Fruit fly (Drosophila melanogaster) whole organism, embryonic: ENCODE data around the gene CG32647.

Experiments
- Abd-B ChIP-seq: fragments of 200-800 bp; sonication (Bioruptor generic); optimal IDR thresholded peaks from 2 replicates; lab custom pipeline; 2018; ENCODE audit warnings: missing biosample characterization, mild to moderate bottlenecking, missing genetic modification characterization, moderate library complexity
- Adf1 ChIP-seq: fragments of 200-800 bp; sonication (Bioruptor generic); IDR thresholded peaks from 2 replicates; pipeline ENCODE4 v1.3.6; 2022; ENCODE audit warnings: missing biosample characterization, missing genetic modification characterization
- Antp ChIP-seq: fragments of 200-800 bp; sonication (Bioruptor generic); optimal IDR thresholded peaks from 3 replicates; lab custom pipeline; 2016; ENCODE audit warnings: missing biosample characterization, missing genetic modification characterization
- Atf-2 ChIP-seq: fragments of 200-800 bp; sonication (Bioruptor generic); optimal IDR thresholded peaks from 2 replicates; lab custom pipeline; 2016; ENCODE audit warnings: missing biosample characterization, missing genetic modification characterization
- B-H1 ChIP-seq: fragments of 200-800 bp; sonication (Bioruptor generic); IDR thresholded peaks from 3 replicates; pipeline ENCODE4 v1.3.6; 2022; ENCODE audit warnings: missing biosample characterization, missing genetic modification characterization
- CG10431 ChIP-seq: fragments of 200-800 bp; sonication (Bioruptor generic); optimal IDR thresholded peaks from 3 replicates; lab custom pipeline; 2018; ENCODE audit warnings: missing biosample characterization, mild to moderate bottlenecking, missing genetic modification characterization
- CG10654 ChIP-seq: fragments of 200-800 bp; sonication (Bioruptor generic); optimal IDR thresholded peaks from 2 replicates; lab custom pipeline; 2016; ENCODE audit warnings: missing biosample characterization, missing genetic modification characterization
- CG10979 ChIP-seq: fragments of 200-800 bp; sonication (Bioruptor generic); optimal IDR thresholded peaks from 2 replicates; lab custom pipeline; 2018; ENCODE audit warnings: missing biosample characterization, mild to moderate bottlenecking, missing genetic modification characterization, moderate library complexity
- CG11560 ChIP-seq: fragments of 200-800 bp; sonication (Bioruptor generic); IDR thresholded peaks from 3 replicates; pipeline ENCODE4 v1.3.6; 2022; ENCODE audit warnings: missing biosample characterization, missing genetic modification characterization
- CG13775 ChIP-seq: fragments of 200-800 bp; sonication (Bioruptor generic); optimal IDR thresholded peaks from 3 replicates; lab custom pipeline; 2017; ENCODE audit warnings: missing biosample characterization, mild to moderate bottlenecking, missing genetic modification characterization
- CG17359 ChIP-seq: fragments of 200-800 bp; sonication (Bioruptor generic); optimal IDR thresholded peaks from 3 replicates; lab custom pipeline; 2018; ENCODE audit warnings: missing biosample characterization, mild to moderate bottlenecking, missing genetic modification characterization, moderate library complexity
- CG2199 ChIP-seq: fragments of 200-800 bp; sonication (Bioruptor generic); IDR thresholded peaks from 3 replicates; pipeline ENCODE4 v1.3.6; 2022; ENCODE audit warnings: missing biosample characterization, missing genetic modification characterization
- CG32772 ChIP-seq: fragments of 200-800 bp; sonication (Bioruptor generic); IDR thresholded peaks from 2 replicates; pipeline ENCODE4 v1.3.6; 2022; ENCODE audit warnings: missing biosample characterization, missing genetic modification characterization
- CG3407 ChIP-seq: fragments of 200-800 bp; sonication (Bioruptor generic); optimal IDR thresholded peaks from 2 replicates; lab custom pipeline; 2018; ENCODE audit warnings: missing biosample characterization, mild to moderate bottlenecking, missing genetic modification characterization
- CG6272 ChIP-seq: fragments of 200-800 bp; sonication (Bioruptor generic); IDR thresholded peaks from 2 replicates; pipeline ENCODE4 v1.3.6; 2022; ENCODE audit warnings: missing biosample characterization, missing genetic modification characterization
- CG8290 ChIP-seq, 3 experiments: fragments of 200-800 bp; sonication (Bioruptor generic); optimal IDR thresholded peaks; 2 replicates each; lab custom pipeline; 2016 to 2019; ENCODE audit warnings: missing biosample characterization in 3 of 3, missing genetic modification characterization in 3 of 3, mild to moderate bottlenecking in 2 of 3, moderate library complexity in 1 of 3
- CG9727 ChIP-seq: fragments of 200-800 bp; sonication (Bioruptor generic); optimal IDR thresholded peaks from 3 replicates; lab custom pipeline; 2017; ENCODE audit warnings: missing biosample characterization, mild to moderate bottlenecking, missing genetic modification characterization
- CoRest ChIP-seq: fragments of 200-800 bp; sonication (Bioruptor generic); optimal IDR thresholded peaks from 3 replicates; lab custom pipeline; 2018; ENCODE audit warnings: missing biosample characterization, mild to moderate bottlenecking, missing genetic modification characterization, moderate library complexity
- Drgx ChIP-seq: fragments of 200-800 bp; sonication (Bioruptor generic); IDR thresholded peaks from 2 replicates; pipeline ENCODE4 v1.3.6; 2022; ENCODE audit warnings: missing biosample characterization, missing genetic modification characterization
- Eip74EF ChIP-seq, 2 experiments: fragments of 200-800 bp in 1 of 2; fragments of >200 bp in 1 of 2; sonication (Bioruptor generic) in 1 of 2; optimal IDR thresholded peaks; 2 replicates each; lab custom pipeline; 2017 to 2019; ENCODE audit warnings: missing biosample characterization in 2 of 2, missing genetic modification characterization in 2 of 2, mild to moderate bottlenecking in 1 of 2, moderate library complexity in 1 of 2
- GATAe ChIP-seq: fragments of 200-800 bp; sonication (Bioruptor generic); conservative IDR thresholded peaks from 2 replicates; pipeline ENCODE4 v1.3.6; 2022; ENCODE audit warnings: missing biosample characterization, missing genetic modification characterization
- Gsc ChIP-seq: fragments of 200-800 bp; sonication (Bioruptor generic); IDR thresholded peaks from 2 replicates; pipeline ENCODE4 v1.3.6; 2022; ENCODE audit warnings: missing biosample characterization, missing genetic modification characterization
- Jarid2 ChIP-seq: fragments of 200-800 bp; sonication (Bioruptor generic); optimal IDR thresholded peaks from 3 replicates; lab custom pipeline; 2017; ENCODE audit warnings: mild to moderate bottlenecking, missing biosample characterization, missing genetic modification reagents, missing genetic modification characterization
- Kr ChIP-seq: fragments of 200-800 bp; sonication (Bioruptor generic); optimal IDR thresholded peaks from 2 replicates; lab custom pipeline; 2017; ENCODE audit warnings: missing biosample characterization, mild to moderate bottlenecking, missing genetic modification characterization
- Mrtf ChIP-seq: fragments of 200-800 bp; sonication (Bioruptor generic); IDR thresholded peaks from 3 replicates; pipeline ENCODE4 v1.3.6; 2022; ENCODE audit warnings: missing biosample characterization, missing genetic modification characterization
- Neu2 ChIP-seq: fragments of 200-800 bp; sonication (Bioruptor generic); optimal IDR thresholded peaks from 3 replicates; lab custom pipeline; 2016; ENCODE audit warnings: missing biosample characterization, missing genetic modification characterization, borderline replicate concordance
- PHDP ChIP-seq: fragments of 200-800 bp; sonication (Bioruptor generic); optimal IDR thresholded peaks from 3 replicates; lab custom pipeline; 2018; ENCODE audit warnings: missing biosample characterization, mild to moderate bottlenecking, missing genetic modification characterization, moderate library complexity
- Ravus ChIP-seq: fragments of 200-800 bp; sonication (Bioruptor generic); IDR thresholded peaks from 2 replicates; pipeline ENCODE4 v1.3.6; 2022; ENCODE audit warnings: missing biosample characterization, missing genetic modification characterization
- Sry-β ChIP-seq: fragments of 200-800 bp; sonication (Bioruptor generic); optimal IDR thresholded peaks from 2 replicates; lab custom pipeline; 2018; ENCODE audit warnings: missing biosample characterization, mild to moderate bottlenecking, missing genetic modification characterization, moderate library complexity
- Ssrp ChIP-seq: fragments of 200-800 bp; sonication (Bioruptor generic); optimal IDR thresholded peaks from 2 replicates; lab custom pipeline; 2018; ENCODE audit warnings: missing biosample characterization, mild to moderate bottlenecking, missing genetic modification characterization, moderate library complexity
- bbx ChIP-seq: fragments of 200-800 bp; sonication (Bioruptor generic); IDR thresholded peaks from 2 replicates; pipeline ENCODE4 v1.3.6; 2022; ENCODE audit warnings: missing biosample characterization, missing genetic modification characterization; ENCODE audit not compliant: partially characterized antibody
- crol ChIP-seq: fragments of 200-800 bp; sonication (Bioruptor generic); IDR thresholded peaks from 2 replicates; pipeline ENCODE4 v1.3.6; 2022; ENCODE audit warnings: missing biosample characterization, missing genetic modification characterization
- gro ChIP-seq: fragments of 200-800 bp; sonication (Bioruptor generic); optimal IDR thresholded peaks from 2 replicates; lab custom pipeline; 2016; ENCODE audit warnings: missing biosample characterization, missing genetic modification characterization
- lbe ChIP-seq: fragments of 200-800 bp; sonication (Bioruptor generic); optimal IDR thresholded peaks from 2 replicates; lab custom pipeline; 2016; ENCODE audit warnings: missing biosample characterization, mild to moderate bottlenecking, missing genetic modification characterization
- mld ChIP-seq: fragments of 200-800 bp; sonication (Bioruptor generic); IDR thresholded peaks from 3 replicates; pipeline ENCODE4 v1.3.6; 2022; ENCODE audit warnings: missing biosample characterization, missing genetic modification characterization; ENCODE audit not compliant: partially characterized antibody
- nom ChIP-seq: fragments of 200-800 bp; sonication (Bioruptor generic); optimal IDR thresholded peaks from 2 replicates; lab custom pipeline; 2017; ENCODE audit warnings: missing biosample characterization, missing genetic modification characterization, mild to moderate bottlenecking, moderate library complexity, missing genetic modification reagents
- odd ChIP-seq: fragments of 200-800 bp; sonication (Bioruptor generic); optimal IDR thresholded peaks from 2 replicates; lab custom pipeline; 2017; ENCODE audit warnings: missing biosample characterization, mild to moderate bottlenecking, missing genetic modification characterization
- phol ChIP-seq: fragments of 200-800 bp; sonication (Bioruptor generic); optimal IDR thresholded peaks from 3 replicates; lab custom pipeline; 2018; ENCODE audit warnings: missing biosample characterization, mild to moderate bottlenecking, missing genetic modification characterization, moderate library complexity
- tin ChIP-seq: fragments of 200-800 bp; sonication (Bioruptor generic); optimal IDR thresholded peaks from 3 replicates; lab custom pipeline; 2016; ENCODE audit warnings: missing biosample characterization, missing genetic modification characterization
- unpg ChIP-seq: fragments of 200-800 bp; sonication (Bioruptor generic); optimal IDR thresholded peaks from 3 replicates; lab custom pipeline; 2018; ENCODE audit warnings: missing biosample characterization, mild to moderate bottlenecking, missing genetic modification characterization, moderate library complexity

Gene CG32647

dm6 chrX:12744026-12744688 is 40.6 kb downstream of the CG32647 start, which contains the start of gene CG4004 (continued):
- TF ChIP-seq Antp (GFP tag; lab: Kevin White, UChicago) = no peak
- no peak for TF ChIP-seq Atf-2 (GFP tag; lab: Kevin White, UChicago)
- no peak for TF ChIP-seq PHDP
- TF ChIP-seq Ssrp = peak; percentile 3
- no peak for TF ChIP-seq CG10431 (GFP tag; lab: Kevin White, UChicago)
- TF ChIP-seq CoRest = peak; percentile 1
- TF ChIP-seq bbx (GFP tag; lab: Robert Waterston, UW) = no peak
- TF ChIP-seq CG9727 (GFP tag; lab: Kevin White, UChicago) = no peak
- peak; percentile 38 for TF ChIP-seq CG10979
- TF ChIP-seq Sry-β (GFP tag; lab: Kevin White, UChicago) = no peak
- no peak for TF ChIP-seq odd (GFP tag; lab: Kevin White, UChicago)
- no peak for TF ChIP-seq Neu2 (GFP tag; lab: Kevin White, UChicago)
- no peak for TF ChIP-seq Kr (GFP tag; lab: Kevin White, UChicago)
- peak; percentile 100 for TF ChIP-seq CG3407 (GFP tag; lab: Kevin White, UChicago)
- no peak for TF ChIP-seq gro
- no peak for TF ChIP-seq CG13775 (GFP tag; lab: Kevin White, UChicago)
- TF ChIP-seq Drgx (GFP tag; lab: Robert Waterston, UW) = peak; percentile 82
- TF ChIP-seq GATAe (GFP tag; lab: Robert Waterston, UW) = no peak
- no peak for TF ChIP-seq CG6272 (GFP tag; lab: Robert Waterston, UW)
- no peak for TF ChIP-seq CG8290 (GFP tag; optimal IDR thresholded peaks at IDR 0.05; lab: Kevin White, UChicago)
- peak in 1 of 2 experiments; percentile 17 for TF ChIP-seq CG8290 (tag; optimal IDR thresholded peaks at IDR 0.05; lab: Kevin White, UChicago)
- no peak for TF ChIP-seq tin (GFP tag; lab: Kevin White, UChicago)
- no peak for TF ChIP-seq mld (GFP tag; lab: Robert Waterston, UW)
- no peak for TF ChIP-seq Gsc (GFP tag; lab: Robert Waterston, UW)
- no peak for TF ChIP-seq Ravus (GFP tag; lab: Robert Waterston, UW)
- TF ChIP-seq Jarid2 (GFP tag; lab: Kevin White, UChicago) = no peak
- peak; percentile 58 for TF ChIP-seq phol (tag; lab: Kevin White, UChicago)
- no peak for TF ChIP-seq B-H1
- no peak for TF ChIP-seq Mrtf (GFP tag; lab: Robert Waterston, UW)
- TF ChIP-seq CG11560 = no peak
- no peak for TF ChIP-seq Abd-B (GFP tag; lab: Kevin White, UChicago)
- TF ChIP-seq unpg (GFP tag; lab: Kevin White, UChicago) = peak; percentile 12
- no peak for TF ChIP-seq CG10654 (GFP tag; lab: Kevin White, UChicago)
- peak; percentile 65 for TF ChIP-seq Adf1 (GFP tag; lab: Robert Waterston, UW)
- TF ChIP-seq CG2199 (GFP tag; lab: Robert Waterston, UW) = no peak
- TF ChIP-seq lbe = peak; percentile 28
- TF ChIP-seq CG17359 (tag; lab: Kevin White, UChicago) = peak; percentile 49
- TF ChIP-seq CG32772 = 0 out of 2 replicates have a peak, but pooled peaks have one; percentile 15
- TF ChIP-seq, all 482 proteins: peak for 38

dm6 chrX:12743296-12743695 is 41.5 kb downstream of the CG32647 start:
- TF ChIP-seq nom (GFP tag; lab: Kevin White, UChicago) = peak; percentile 3
- TF ChIP-seq crol (GFP tag; lab: Robert Waterston, UW) = peak; percentile 62
- TF ChIP-seq Drgx (GFP tag; lab: Robert Waterston, UW) = peak; percentile 69
- no peak for TF ChIP-seq Eip74EF (GFP tag; optimal IDR thresholded peaks at IDR 0.05; lab: Kevin White, UChicago)
